Worm (Caenorhabditis elegans): ENCODE results near the gene F54D5.3.

The F54D5.3 gene

ce11 chrII:11596157-11596740 is 24.6 kb downstream of the F54D5.3 start:
- TF ChIP-seq unc-62 (GFP tag; optimal IDR thresholded peaks at IDR 0.05) = no peak

ce11 chrII:11599751-11600150 is 28.1 kb downstream of the F54D5.3 start, which contains the start of gene npp-5:
npp-5 (minus strand) TSS chrII:11599809.
- no peak for TF ChIP-seq unc-62 (GFP tag; optimal IDR thresholded peaks at IDR 0.05)

ce11 chrII:11600711-11601110 is 29.1 kb downstream of the F54D5.3 start, which contains the start of gene F07A11.4:
F07A11.4 (plus strand) TSS chrII:11601011.
- no peak for TF ChIP-seq unc-62 (GFP tag; optimal IDR thresholded peaks at IDR 0.05)

- TF ChIP-seq unc-62 (GFP tag; optimal IDR thresholded peaks at IDR 0.05) = no peak
Observed at ce11 chrII:11602387-11602960, 30.9 kb downstream of the F54D5.3 start.

- TF ChIP-seq unc-62 (GFP tag; optimal IDR thresholded peaks at IDR 0.05) = no peak
Observed at ce11 chrII:11604613-11605012, 33.0 kb downstream of the F54D5.3 start.

- no peak for TF ChIP-seq unc-62 (GFP tag; optimal IDR thresholded peaks at IDR 0.05)
Observed at ce11 chrII:11611462-11611861, 39.9 kb downstream of the F54D5.3 start.

- TF ChIP-seq unc-62 (GFP tag; optimal IDR thresholded peaks at IDR 0.05) = no peak
Observed at ce11 chrII:11612034-11612723, 40.6 kb downstream of the F54D5.3 start, which contains the start of gene F07A11.5. F07A11.5 (plus strand) TSS chrII:11612300.

- TF ChIP-seq unc-62 (GFP tag; optimal IDR thresholded peaks at IDR 0.05) = no peak
Observed at ce11 chrII:11614103-11614857, 42.7 kb downstream of the F54D5.3 start.

ce11 chrII:11616333-11616942 is 44.8 kb downstream of the F54D5.3 start:
- TF ChIP-seq unc-62 (GFP tag; optimal IDR thresholded peaks at IDR 0.05) = no peak

- no peak for TF ChIP-seq unc-62 (GFP tag; optimal IDR thresholded peaks at IDR 0.05)
Observed at ce11 chrII:11617715-11618114, 46.1 kb downstream of the F54D5.3 start.

ce11 chrII:11619171-11619570 is 47.6 kb downstream of the F54D5.3 start:
- TF ChIP-seq unc-62 (GFP tag; optimal IDR thresholded peaks at IDR 0.05) = no peak

- peak; percentile 2 for TF ChIP-seq unc-62 (GFP tag; optimal IDR thresholded peaks at IDR 0.05)
Observed at ce11 chrII:11619895-11620439, 48.4 kb downstream of the F54D5.3 start.

ce11 chrII:11620630-11621246 is 49.1 kb downstream of the F54D5.3 start:
- TF ChIP-seq unc-62 (GFP tag; optimal IDR thresholded peaks at IDR 0.05) = no peak

ce11 chrII:11621576-11621975 is 50.0 kb downstream of the F54D5.3 start:
- TF ChIP-seq unc-62 (GFP tag; optimal IDR thresholded peaks at IDR 0.05) = no peak

ce11 chrII:11622605-11623004 is 51.0 kb downstream of the F54D5.3 start:
- TF ChIP-seq unc-62 (GFP tag; optimal IDR thresholded peaks at IDR 0.05) = no peak
